Fruit fly (Drosophila melanogaster): ENCODE results near the gene CG9098.

- TF ChIP-seq CTCF (optimal IDR thresholded peaks at IDR 0.05), result no peak
- no peak for TF ChIP-seq CG8478 (optimal IDR thresholded peaks at IDR 0.05)
Measured at dm6 chr2L:6046865-6047264, 34.7 kb upstream of the CG9098 start.

All from S2 (cell line).